Worm (Caenorhabditis elegans) whole organism, L3 larva: ENCODE data around the gene fbxb-98.
"Not testable (repeated sequence)": the region's sequence is repeated elsewhere in the genome, so short reads cannot be mapped to it uniquely, and the experiment has no call there.

Source experiments
- ama-1 ChIP-seq: fragments of 150-350 bp; optimal IDR thresholded peaks from 2 replicates; lab custom pipeline; 2018
- ceh-16 ChIP-seq: sonication (generic microtip); optimal IDR thresholded peaks from 2 replicates; lab custom pipeline; 2017; ENCODE audit warnings: missing biosample characterization, missing genetic modification characterization
- ceh-9 ChIP-seq: sonication (generic microtip); optimal IDR thresholded peaks from 2 replicates; lab custom pipeline; 2018; ENCODE audit warnings: missing biosample characterization, missing genetic modification characterization
- egl-5 ChIP-seq: fragments of 150-350 bp; optimal IDR thresholded peaks from 2 replicates; lab custom pipeline; 2017; ENCODE audit warnings: missing biosample characterization, missing genetic modification reagents, missing genetic modification characterization, inconsistent platforms
- elt-1 ChIP-seq: fragments of 150-350 bp; optimal IDR thresholded peaks from 2 replicates; lab custom pipeline; 2014; ENCODE audit warnings: missing biosample characterization, missing genetic modification characterization
- elt-2 ChIP-seq: sonication (generic microtip); optimal IDR thresholded peaks from 2 replicates; lab custom pipeline; 2016; ENCODE audit warnings: missing genetic modification reagents, mild to moderate bottlenecking, missing genetic modification characterization, missing compliant biosample characterization
- fkh-10 ChIP-seq: sonication (generic microtip); optimal IDR thresholded peaks from 2 replicates; lab custom pipeline; 2017; ENCODE audit warnings: missing biosample characterization, missing genetic modification reagents, missing genetic modification characterization
- fkh-2 ChIP-seq: fragments of 150-350 bp; optimal IDR thresholded peaks from 2 replicates; lab custom pipeline; 2014; ENCODE audit warnings: missing biosample characterization, missing genetic modification reagents, missing genetic modification characterization
- fos-1 ChIP-seq: fragments of 150-350 bp; optimal IDR thresholded peaks from 2 replicates; lab custom pipeline; 2014; ENCODE audit warnings: missing biosample characterization, missing genetic modification characterization
- jun-1 ChIP-seq: fragments of 150-350 bp; optimal IDR thresholded peaks from 2 replicates; lab custom pipeline; 2014; ENCODE audit warnings: missing biosample characterization, missing genetic modification reagents, missing genetic modification characterization
- lin-15B ChIP-seq: fragments of 150-350 bp; optimal IDR thresholded peaks from 2 replicates; lab custom pipeline; 2014; ENCODE audit warnings: missing biosample characterization, missing genetic modification characterization
- lin-39 ChIP-seq: fragments of 150-350 bp; optimal IDR thresholded peaks from 2 replicates; lab custom pipeline; 2018; ENCODE audit warnings: missing biosample characterization, missing genetic modification reagents, missing genetic modification characterization
- lsy-12 ChIP-seq: sonication (generic microtip); optimal IDR thresholded peaks from 2 replicates; lab custom pipeline; 2016; ENCODE audit warnings: mild to moderate bottlenecking, missing genetic modification characterization, missing compliant biosample characterization
- mdl-1 ChIP-seq: fragments of 150-350 bp; optimal IDR thresholded peaks from 2 replicates; lab custom pipeline; 2014; ENCODE audit warnings: missing biosample characterization, missing genetic modification characterization
- nfya-1 ChIP-seq: sonication (generic microtip); optimal IDR thresholded peaks from 2 replicates; lab custom pipeline; 2017; ENCODE audit warnings: missing genetic modification characterization, mild to moderate bottlenecking, missing compliant biosample characterization, antibody characterized with exemption, moderate library complexity; ENCODE audit not compliant: insufficient read depth
- nhr-237 ChIP-seq: fragments of 150-350 bp; optimal IDR thresholded peaks from 2 replicates; lab custom pipeline; 2014; ENCODE audit warnings: missing biosample characterization, missing genetic modification characterization
- nhr-28 ChIP-seq: fragments of 150-350 bp; optimal IDR thresholded peaks from 2 replicates; lab custom pipeline; 2014; ENCODE audit warnings: missing biosample characterization, missing genetic modification characterization
- nhr-43 ChIP-seq: sonication (generic microtip); optimal IDR thresholded peaks from 2 replicates; lab custom pipeline; 2016; ENCODE audit warnings: mild to moderate bottlenecking, missing genetic modification characterization, missing compliant biosample characterization; ENCODE audit not compliant: poor library complexity, severe bottlenecking
- nhr-67 ChIP-seq: fragments of 150-350 bp; optimal IDR thresholded peaks from 2 replicates; lab custom pipeline; 2014; ENCODE audit warnings: missing biosample characterization, missing genetic modification characterization
- nhr-76 ChIP-seq: fragments of 150-350 bp; sonication (generic microtip); optimal IDR thresholded peaks from 5 replicates; lab custom pipeline; 2014; ENCODE audit warnings: missing biosample characterization, missing genetic modification characterization
- nhr-77 ChIP-seq: fragments of 150-350 bp; optimal IDR thresholded peaks from 2 replicates; lab custom pipeline; 2014; ENCODE audit warnings: missing biosample characterization, missing genetic modification characterization
- pha-4 ChIP-seq: fragments of 150-350 bp; optimal IDR thresholded peaks from 2 replicates; lab custom pipeline; 2014; ENCODE audit warnings: missing biosample characterization, missing genetic modification reagents, missing genetic modification characterization
- pqm-1 ChIP-seq: fragments of 150-350 bp; optimal IDR thresholded peaks from 2 replicates; lab custom pipeline; 2017; ENCODE audit warnings: missing biosample characterization, missing genetic modification characterization, inconsistent platforms
- sea-2 ChIP-seq: fragments of 150-350 bp; sonication (generic microtip); optimal IDR thresholded peaks from 4 replicates; lab custom pipeline; 2014; ENCODE audit warnings: missing biosample characterization, missing genetic modification reagents, missing genetic modification characterization
- skn-1 ChIP-seq: fragments of 150-350 bp; optimal IDR thresholded peaks from 2 replicates; lab custom pipeline; 2014; ENCODE audit warnings: missing biosample characterization, missing genetic modification characterization
- snpc-4 ChIP-seq: fragments of 150-350 bp; optimal IDR thresholded peaks from 2 replicates; lab custom pipeline; 2014; ENCODE audit warnings: missing biosample characterization, missing genetic modification characterization
- unc-62 ChIP-seq: fragments of 150-350 bp; sonication (generic microtip); optimal IDR thresholded peaks from 4 replicates; lab custom pipeline; 2014; ENCODE audit warnings: missing biosample characterization, missing genetic modification reagents, missing genetic modification characterization
- zag-1 ChIP-seq: fragments of 150-350 bp; optimal IDR thresholded peaks from 2 replicates; lab custom pipeline; 2014; ENCODE audit warnings: missing biosample characterization, missing genetic modification characterization
- ztf-11 ChIP-seq: fragments of 150-350 bp; optimal IDR thresholded peaks from 2 replicates; lab custom pipeline; 2014; ENCODE audit warnings: missing biosample characterization, missing genetic modification characterization

The fbxb-98 gene

ce11 chrII:1820774-1821173, 41.7 kb upstream of the fbxb-98 start, which contains the start of gene fbxa-3:
fbxa-3 (minus strand) TSS chrII:1820874.
- TF ChIP-seq nhr-77 (no peak), nhr-237 (no peak), nhr-76 (no peak), ceh-9 (tag; lab: Kevin White, UChicago) (no peak), elt-2 (tag; lab: Kevin White, UChicago) (no peak), ztf-11 (no peak), pqm-1 (tag; lab: Kevin White, UChicago) (no peak), unc-62 (GFP tag; lab: Kevin White, UChicago) (no peak), nhr-67 (tag; lab: Kevin White, UChicago) (no peak), nhr-28 (tag; lab: Kevin White, UChicago) (no peak), lin-15B (tag; lab: Kevin White, UChicago) (no peak), egl-5 (tag; lab: Kevin White, UChicago) (no peak), fkh-2 (tag; lab: Kevin White, UChicago) (no peak)

ce11 chrII:1823597-1823996, 38.8 kb upstream of the fbxb-98 start:
- peak; percentile 57 for TF ChIP-seq elt-2 (tag; lab: Kevin White, UChicago)
- TF ChIP-seq, all 47 proteins: peak for 1; not testable (repeated sequence) for 46

- TF ChIP-seq fkh-10 (GFP tag; lab: Kevin White, UChicago); nhr-43 (tag; lab: Kevin White, UChicago); nhr-77: not testable (repeated sequence)
Observed at ce11 chrII:1824329-1824728, 38.1 kb upstream of the fbxb-98 start, which contains the start of gene math-41. math-41 (plus strand) TSS chrII:1824629.

- no peak for TF ChIP-seq unc-62 (GFP tag; lab: Kevin White, UChicago)
- TF ChIP-seq pqm-1 (tag; lab: Kevin White, UChicago): peak; percentile 41
- TF ChIP-seq elt-2 (tag; lab: Kevin White, UChicago): peak; percentile 62
- no peak for TF ChIP-seq mdl-1
- TF ChIP-seq nhr-28 (tag; lab: Kevin White, UChicago): no peak
- TF ChIP-seq ama-1 (lab: Kevin White, UChicago): no peak
- TF ChIP-seq egl-5 (tag; lab: Kevin White, UChicago): no peak
- TF ChIP-seq skn-1 (tag; lab: Kevin White, UChicago): no peak
- no peak for TF ChIP-seq zag-1
- no peak for TF ChIP-seq jun-1 (tag; lab: Kevin White, UChicago)
- TF ChIP-seq sea-2: no peak
- TF ChIP-seq nhr-77: no peak
- no peak for TF ChIP-seq lin-39 (tag; lab: Kevin White, UChicago)
- no peak for TF ChIP-seq lin-15B (tag; lab: Kevin White, UChicago)
- TF ChIP-seq nfya-1 (tag; lab: Kevin White, UChicago): no peak
- TF ChIP-seq nhr-237: no peak
- no peak for TF ChIP-seq pha-4 (tag; lab: Kevin White, UChicago)
- no peak for TF ChIP-seq lsy-12 (tag; lab: Kevin White, UChicago)
Observed at ce11 chrII:1830182-1830682, 32.2 kb upstream of the fbxb-98 start, which contains the start of gene math-40. math-40 (plus strand) TSS chrII:1830632.

DNA sequence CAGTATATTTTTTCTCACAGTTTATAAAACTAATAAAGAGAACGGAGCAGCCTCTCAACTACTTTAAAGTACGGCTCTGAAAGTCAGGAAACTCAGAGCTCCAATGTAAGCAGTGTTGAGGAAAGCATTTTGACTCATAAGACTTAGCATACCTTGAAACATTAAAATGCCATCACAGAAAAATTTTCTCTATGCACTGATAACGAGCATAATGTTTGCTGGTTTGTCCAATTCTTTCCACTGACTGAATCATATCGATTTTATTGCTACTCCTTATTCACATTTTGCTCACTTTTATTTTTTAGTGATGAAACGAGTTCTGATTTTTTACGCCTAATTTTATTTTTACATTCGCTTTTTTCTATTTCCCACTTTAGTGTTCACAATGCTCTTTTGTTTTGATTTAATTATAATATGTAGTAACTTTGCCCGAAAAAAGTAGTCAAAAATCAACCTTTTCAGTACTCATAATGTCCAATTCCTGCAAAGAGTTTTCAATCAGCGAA, 30.5 kb upstream of the fbxb-98 start, which contains the start of gene math-39:
TSS of gene math-39 (plus strand) at position 456 of the 506 bp plus-strand sequence.
- no peak for TF ChIP-seq pha-4 (tag; lab: Kevin White, UChicago)
- peak; percentile 51 for TF ChIP-seq elt-2 (tag; lab: Kevin White, UChicago)
- no peak for TF ChIP-seq ceh-16 (tag; lab: Kevin White, UChicago)

DNA sequence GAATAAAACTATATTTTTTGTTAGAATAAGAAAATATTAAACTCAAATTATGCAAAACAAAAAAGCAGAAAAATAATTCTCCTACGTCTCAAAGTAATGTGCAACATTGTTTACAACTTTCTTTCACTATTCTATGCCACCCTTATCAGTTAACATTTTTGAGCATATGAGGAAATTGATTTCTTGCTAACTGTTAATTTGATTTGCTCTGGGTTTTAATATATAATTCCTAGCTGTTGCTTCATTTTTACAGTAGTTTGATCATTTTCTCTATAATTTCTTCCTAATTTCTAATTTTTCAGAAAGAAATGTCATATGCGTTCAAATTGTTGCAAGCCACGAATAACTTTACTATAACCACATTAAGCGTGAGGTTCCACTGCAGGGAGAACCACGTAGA, 26.2 kb upstream of the fbxb-98 start, which contains the start of gene T08E11.1:
TSS of gene T08E11.1 (plus strand) at position 301 of the 400 bp plus-strand sequence.
- TF ChIP-seq fos-1 (tag; lab: Kevin White, UChicago): no peak
- no peak for TF ChIP-seq nfya-1 (tag; lab: Kevin White, UChicago)
- no peak for TF ChIP-seq snpc-4 (tag; lab: Kevin White, UChicago)
- peak; percentile 8 for TF ChIP-seq elt-2 (tag; lab: Kevin White, UChicago)
- TF ChIP-seq elt-1 (tag; lab: Kevin White, UChicago): no peak
